Worm (Caenorhabditis elegans) whole organism, dauer: ENCODE data around the gene K11E4.1.

Source experiments
- unc-62 ChIP-seq: sonication (generic microtip); optimal IDR thresholded peaks from 2 replicates; lab custom pipeline; 2017; ENCODE audit warnings: missing biosample characterization, missing genetic modification reagents, missing genetic modification characterization

The K11E4.1 gene

DNA sequence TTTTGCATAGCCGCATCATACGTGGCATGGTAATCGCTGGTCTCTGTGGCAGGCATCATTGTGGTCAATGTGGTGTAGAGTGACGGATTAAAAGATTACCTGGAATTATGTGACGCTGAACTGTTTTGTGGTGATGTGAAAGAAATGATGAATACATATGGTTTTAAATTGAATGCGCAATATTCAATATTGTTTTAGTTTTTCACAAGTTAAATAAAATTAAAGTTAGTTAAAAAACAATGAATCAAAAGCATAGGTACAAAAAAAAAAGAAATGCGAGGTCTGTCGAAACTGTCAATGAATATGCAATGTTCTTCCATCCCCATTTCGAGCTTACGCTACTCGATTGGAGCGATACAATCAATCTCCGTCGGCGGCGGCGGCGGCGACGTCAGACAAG is 2.0 kb upstream of the K11E4.1 start, which contains the start of gene K02D3.2:
TSS of gene K02D3.2 (minus strand) at position 101 of the 400 bp plus-strand sequence.
- TF ChIP-seq unc-62 (GFP tag; lab: Kevin White, UChicago) = no peak

DNA sequence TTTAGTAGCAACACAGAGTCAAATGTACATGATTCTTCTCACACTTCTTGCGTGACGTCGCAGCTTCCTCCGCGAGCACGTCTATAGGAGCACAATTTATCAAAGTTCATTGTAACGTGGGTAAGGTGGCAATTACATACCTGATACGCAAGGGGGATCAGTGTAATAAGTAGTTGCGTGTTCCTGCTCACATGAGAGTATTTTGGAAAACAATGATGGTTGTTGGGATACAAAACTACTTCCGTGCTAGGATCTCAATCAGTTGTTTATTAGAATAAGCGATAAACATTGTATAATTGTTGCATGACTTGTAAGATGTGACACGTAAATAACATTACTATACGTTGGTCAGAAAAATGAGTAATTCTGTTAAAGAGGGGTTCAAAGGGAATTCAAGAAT is 965 bp upstream of the K11E4.1 start:
- no peak for TF ChIP-seq unc-62 (GFP tag; lab: Kevin White, UChicago)

DNA sequence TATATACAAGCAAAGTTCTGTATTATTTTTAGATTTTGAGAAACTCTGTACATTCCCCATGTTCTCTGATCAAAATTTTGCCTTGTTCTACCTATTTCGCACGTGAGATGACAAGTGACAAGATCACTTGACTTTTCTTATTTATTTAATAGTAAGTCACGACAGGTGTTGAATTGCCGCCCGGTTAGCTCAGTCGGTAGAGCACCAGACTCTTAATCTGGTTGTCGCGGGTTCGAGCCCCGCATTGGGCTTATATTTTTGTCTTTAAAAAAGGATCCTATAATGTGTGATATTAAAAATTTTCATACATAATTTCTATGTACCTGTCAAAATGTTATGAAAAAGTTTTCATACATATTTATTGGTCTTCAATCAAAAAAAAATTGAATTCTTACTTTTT is 753 bp downstream of the K11E4.1 start:
- no peak for TF ChIP-seq unc-62 (GFP tag; lab: Kevin White, UChicago)

DNA sequence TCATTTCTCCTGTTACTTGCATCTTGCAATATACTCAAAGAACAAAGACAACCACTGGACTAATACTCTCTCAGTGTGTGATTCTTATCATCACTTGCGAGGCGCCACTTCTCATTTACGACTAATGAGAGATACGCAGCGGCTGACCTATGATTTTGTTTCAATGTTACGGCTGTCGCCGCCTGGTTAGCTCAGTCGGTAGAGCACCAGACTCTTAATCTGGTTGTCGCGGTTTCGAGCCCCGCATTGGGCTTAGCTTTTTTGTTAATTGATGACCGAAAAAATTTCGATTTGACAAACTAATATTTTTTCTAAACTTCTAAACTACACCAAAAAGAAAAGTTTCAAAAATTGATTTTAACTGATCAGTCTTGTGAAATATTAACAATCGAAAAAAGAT is 2.4 kb downstream of the K11E4.1 start:
- TF ChIP-seq unc-62 (GFP tag; lab: Kevin White, UChicago) = no peak

DNA sequence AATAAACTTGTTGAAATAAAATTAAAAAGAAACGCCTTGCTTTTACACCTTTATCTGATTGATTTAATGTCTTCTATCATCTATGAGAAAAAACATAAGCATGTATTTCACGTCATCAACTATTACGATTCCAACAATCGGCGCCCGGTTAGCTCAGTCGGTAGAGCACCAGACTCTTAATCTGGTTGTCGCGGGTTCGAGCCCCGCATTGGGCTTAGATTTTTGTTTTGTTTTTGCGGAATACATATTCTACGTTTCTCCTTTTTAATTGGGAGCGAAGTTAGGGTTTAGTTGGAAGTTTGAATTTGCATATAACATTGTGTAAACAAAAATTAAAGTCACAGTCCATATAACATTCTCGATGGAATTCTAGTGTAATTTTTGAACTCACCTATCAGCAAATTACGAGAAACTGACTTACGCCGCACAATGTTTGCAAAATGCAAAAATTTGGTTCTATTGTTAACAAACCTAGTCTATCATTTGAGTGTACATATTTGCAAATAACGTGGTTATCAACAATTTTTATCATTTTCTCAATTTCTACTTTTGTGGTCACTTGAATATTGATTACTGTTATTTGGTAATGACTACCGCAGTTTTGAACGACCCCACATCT is 3.2 kb downstream of the K11E4.1 start, which contains the start of gene shc-3:
TSS of gene shc-3 (plus strand) at position 484 of the 619 bp plus-strand sequence.
- no peak for TF ChIP-seq unc-62 (GFP tag; lab: Kevin White, UChicago)

DNA sequence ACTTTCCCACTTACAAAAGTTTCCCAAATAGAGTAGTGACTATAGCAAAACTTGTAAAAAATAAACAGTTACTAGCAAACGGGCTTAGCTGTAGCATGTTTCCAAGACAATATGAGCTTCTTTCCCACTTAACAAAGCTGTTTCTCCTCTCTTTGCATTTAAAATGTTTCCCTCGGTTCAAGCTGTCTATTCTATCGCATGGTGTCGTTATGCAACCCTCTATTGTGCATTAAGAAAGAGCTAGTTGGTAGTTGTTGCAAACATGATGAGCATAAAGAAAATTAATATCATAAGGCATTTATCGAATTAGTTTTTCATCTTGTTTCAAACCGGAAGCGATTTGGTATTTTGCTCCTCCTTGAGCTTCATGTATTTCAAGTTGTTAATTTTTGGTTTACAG is 8.9 kb downstream of the K11E4.1 start, which contains the start of gene poml-1:
TSS of gene poml-1 (minus strand) at position 101 of the 400 bp plus-strand sequence.
- TF ChIP-seq unc-62 (GFP tag; lab: Kevin White, UChicago) = no peak

DNA sequence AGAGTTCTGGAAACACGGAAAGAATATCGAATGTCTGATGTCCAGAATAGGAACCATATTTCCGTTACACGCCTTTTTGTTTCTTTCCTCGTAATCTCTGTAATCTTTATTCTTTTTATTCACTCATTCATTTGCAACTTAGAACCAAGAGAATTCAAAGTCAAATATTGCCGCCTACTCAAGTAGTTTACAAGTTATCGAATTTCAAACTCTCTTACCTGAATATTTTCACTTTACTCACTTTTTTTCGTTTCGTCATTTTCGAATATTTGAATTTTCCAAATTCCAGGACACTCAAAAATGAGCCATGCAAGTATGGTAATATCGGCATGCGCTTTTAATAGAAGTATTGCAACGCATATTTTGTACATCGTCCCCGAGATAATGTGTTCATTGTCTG is 10.4 kb downstream of the K11E4.1 start, which contains the start of gene K11E4.6:
TSS of gene K11E4.6 (plus strand) at position 301 of the 400 bp plus-strand sequence.
- TF ChIP-seq unc-62 (GFP tag; lab: Kevin White, UChicago) = no peak

DNA sequence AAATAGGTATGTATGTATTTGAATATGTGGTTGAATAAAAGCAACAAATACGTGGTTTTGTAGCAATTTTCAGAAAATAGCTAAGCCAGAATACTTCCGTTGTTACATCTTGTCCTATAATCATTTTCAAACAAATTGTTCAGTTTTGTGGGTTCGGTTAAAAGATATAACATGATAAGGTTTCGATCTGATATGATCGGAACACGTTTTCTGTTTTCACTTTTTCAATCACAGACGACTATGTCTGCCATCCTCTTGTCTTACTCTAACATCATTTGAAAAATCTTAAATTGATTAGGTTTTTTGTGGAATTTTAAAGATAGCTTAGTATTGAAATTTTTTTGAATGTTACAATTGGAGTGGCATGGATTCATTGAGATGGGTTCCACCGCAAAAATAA is 12.3 kb downstream of the K11E4.1 start:
- no peak for TF ChIP-seq unc-62 (GFP tag; lab: Kevin White, UChicago)

DNA sequence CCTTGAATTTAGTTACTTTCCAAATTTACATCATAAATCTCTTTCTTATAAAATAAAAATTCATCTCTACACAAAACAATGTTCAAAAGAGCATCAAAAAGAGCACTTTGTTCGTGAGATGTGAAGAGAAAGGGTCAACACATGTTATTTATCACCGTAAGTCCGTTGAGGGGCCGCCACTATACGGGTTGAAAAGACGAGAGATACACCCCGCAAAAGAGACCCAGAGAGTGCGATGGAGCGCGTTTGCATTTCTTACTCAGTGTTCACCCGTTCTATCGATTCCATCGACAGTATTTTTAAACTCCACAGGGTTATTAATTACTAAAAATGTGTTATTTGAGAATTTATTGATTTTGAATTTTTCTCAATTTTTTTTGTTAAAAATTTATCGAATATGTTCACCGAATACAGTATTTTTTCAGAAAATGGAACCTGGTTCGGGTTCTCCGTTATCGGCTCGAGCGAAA is 13.0 kb downstream of the K11E4.1 start, which contains the start of gene pix-1:
TSS of gene pix-1 (plus strand) at position 420 of the 470 bp plus-strand sequence.
- TF ChIP-seq unc-62 (GFP tag; lab: Kevin White, UChicago) = no peak

DNA sequence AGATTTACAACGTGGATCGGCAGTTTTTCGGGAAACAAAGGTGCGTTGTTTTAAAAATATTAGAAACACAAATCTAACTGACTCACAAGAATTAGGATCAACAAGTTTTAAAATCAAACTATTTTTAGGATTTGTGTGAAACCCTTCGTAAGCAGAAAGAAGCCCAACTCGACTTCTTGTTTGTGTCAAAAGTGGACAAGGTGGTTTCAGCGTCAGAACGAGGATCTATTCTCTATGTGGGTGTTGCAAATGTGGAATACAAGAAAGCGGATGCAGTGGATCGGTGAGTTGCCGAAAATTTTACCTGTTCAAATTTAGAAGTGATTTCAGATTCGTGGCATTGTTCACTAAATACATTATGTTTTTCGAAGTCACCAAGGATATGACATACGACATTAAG is 15.0 kb downstream of the K11E4.1 start:
- TF ChIP-seq unc-62 (GFP tag; lab: Kevin White, UChicago) = no peak

DNA sequence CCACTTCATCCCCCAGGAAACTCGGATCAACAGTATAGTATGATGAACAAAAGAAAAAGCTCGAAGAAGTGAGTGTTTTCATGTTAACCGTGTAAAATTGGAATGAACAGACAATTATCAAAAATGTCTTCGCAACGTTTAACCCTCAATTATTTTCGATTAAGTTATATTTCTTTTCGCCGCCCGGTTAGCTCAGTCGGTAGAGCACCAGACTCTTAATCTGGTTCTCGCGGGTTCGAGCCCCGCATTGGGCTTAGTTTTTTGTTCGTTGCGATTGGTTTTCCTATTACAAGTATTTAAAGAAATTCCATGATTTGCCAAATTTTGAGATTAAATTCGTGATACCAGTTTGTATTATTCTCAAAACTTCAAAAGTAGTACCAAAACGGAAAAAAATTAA is 15.8 kb downstream of the K11E4.1 start:
- no peak for TF ChIP-seq unc-62 (GFP tag; lab: Kevin White, UChicago)

DNA sequence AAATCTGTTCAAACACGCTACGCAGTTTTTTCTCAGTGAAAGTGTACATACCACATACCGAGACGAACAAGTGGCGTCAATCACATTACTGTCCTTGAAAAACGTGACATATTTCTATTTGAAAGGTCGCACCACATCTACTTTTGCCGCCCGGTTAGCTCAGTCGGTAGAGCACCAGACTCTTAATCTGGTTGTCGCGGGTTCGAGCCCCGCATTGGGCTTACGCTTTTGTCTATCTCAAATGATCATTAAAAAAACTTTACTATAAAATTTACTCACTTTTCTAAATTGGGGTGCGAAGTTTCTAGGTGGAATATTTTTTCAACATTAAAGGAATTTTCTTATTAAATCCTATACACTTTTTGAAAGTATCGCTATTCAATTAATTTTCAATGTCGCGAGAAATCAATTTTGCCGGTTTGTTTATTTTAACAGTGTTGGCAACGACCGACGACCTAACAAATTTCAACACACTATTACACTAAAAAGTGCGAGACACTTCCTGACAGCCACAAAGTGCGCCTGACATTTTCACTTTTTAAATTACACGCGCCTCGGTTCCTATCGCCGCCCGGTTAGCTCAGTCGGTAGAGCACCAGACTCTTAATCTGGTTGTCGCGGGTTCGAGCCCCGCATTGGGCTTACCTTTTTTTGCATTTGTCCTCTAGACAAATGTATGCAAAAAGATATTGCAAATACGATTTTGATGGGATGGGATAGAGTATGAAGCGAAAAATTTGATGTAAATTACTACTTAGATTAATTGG is 16.4 kb downstream of the K11E4.1 start:
- TF ChIP-seq unc-62 (GFP tag; lab: Kevin White, UChicago) = no peak

DNA sequence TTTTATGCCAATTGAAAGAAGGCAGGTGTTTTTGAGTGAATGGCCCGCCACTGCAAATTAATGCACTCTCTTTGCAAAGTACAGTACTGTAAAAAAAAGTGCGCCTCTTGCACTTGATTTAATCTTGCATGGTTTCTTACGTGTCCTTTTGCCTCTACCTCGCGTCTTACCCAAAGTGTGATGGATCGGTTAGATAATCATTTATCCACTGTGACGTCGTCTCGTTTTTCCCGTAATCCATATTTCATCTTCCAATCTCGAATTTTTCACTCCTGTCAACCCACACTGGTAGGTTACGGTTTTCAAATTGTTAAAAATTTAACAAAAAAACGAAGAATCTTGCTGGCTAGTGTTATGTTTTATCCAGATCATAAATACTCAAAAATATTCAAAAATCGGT is 22.7 kb downstream of the K11E4.1 start:
- no peak for TF ChIP-seq unc-62 (GFP tag; lab: Kevin White, UChicago)

DNA sequence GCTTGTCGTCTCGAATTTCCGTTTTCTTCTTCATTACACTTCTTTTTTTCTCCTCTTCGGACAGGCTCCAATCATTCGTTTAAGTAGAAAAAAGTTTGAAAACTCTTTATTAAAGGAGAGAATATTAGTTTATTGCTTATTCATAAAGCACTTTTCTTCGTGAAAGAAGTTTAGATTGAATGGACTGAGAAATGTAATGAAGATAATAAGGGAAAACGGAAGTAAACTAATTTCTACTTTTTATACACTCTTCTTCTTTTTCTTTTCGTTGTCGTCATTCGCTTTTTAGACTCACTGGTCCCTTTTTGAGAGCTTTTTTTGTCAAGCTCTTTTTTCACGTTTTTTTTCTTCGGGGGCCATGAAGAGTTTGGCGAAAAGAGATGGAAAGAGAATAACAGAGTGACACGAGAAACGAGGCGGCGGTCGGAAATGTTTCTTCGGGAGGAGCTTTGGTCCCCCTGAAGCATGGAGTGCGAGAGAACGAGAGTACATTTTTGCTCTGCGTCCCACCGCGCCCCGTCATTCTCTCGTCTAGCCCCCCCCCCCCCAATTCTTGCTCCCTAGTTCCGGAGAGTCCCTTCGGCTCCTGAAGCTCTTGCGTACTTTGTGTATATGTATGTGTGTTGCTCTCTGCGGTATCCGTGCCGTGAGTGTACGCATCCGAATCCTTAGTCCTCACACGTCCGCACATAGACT is 25.3 kb downstream of the K11E4.1 start:
- TF ChIP-seq unc-62 (GFP tag; lab: Kevin White, UChicago) = no peak

DNA sequence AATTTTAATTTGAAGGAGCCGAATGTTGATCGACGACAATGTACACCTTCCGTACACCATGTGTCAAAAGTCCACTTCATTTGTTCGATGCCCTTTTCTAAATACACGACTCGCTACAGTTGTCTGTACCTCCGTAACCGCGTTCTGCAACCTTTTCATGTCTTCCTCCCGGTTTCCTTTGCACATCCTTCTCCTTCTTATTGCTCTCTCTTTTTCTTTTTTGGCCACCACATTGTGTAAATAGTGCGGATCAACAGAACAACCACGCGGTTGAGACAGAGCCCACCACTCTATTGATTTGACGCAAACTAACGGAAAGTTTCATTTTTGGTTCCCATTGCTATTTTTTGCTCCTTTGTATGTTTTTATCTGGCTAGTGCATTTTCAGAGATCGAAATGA is 29.4 kb downstream of the K11E4.1 start:
- TF ChIP-seq unc-62 (GFP tag; lab: Kevin White, UChicago) = no peak
